Worm (Caenorhabditis elegans) whole organism, young adult: Measurements from ENCODE around the gene ttr-35.

Experiments
- C17E4.6 ChIP-seq: fragments of 200-800 bp; sonication (Bioruptor generic); IDR thresholded peaks from 2 replicates; pipeline ENCODE4 v1.3.6; 2022; ENCODE audit warnings: missing genetic modification reagents, missing genetic modification characterization, missing compliant biosample characterization
- F37B4.10 ChIP-seq: fragments of 200-800 bp; sonication (Bioruptor generic); IDR thresholded peaks from 2 replicates; pipeline ENCODE4 v1.3.6; 2022; ENCODE audit warnings: missing genetic modification characterization, missing compliant biosample characterization
- F52B5.7 ChIP-seq: sonication (generic microtip); optimal IDR thresholded peaks from 2 replicates; lab custom pipeline; 2016; ENCODE audit warnings: mild to moderate bottlenecking, missing genetic modification characterization, missing compliant biosample characterization
- attf-5 ChIP-seq: fragments of 200-800 bp; sonication (Bioruptor generic); optimal IDR thresholded peaks from 2 replicates; lab custom pipeline; 2018; ENCODE audit warnings: mild to moderate bottlenecking, missing genetic modification characterization, missing compliant biosample characterization
- cebp-1 ChIP-seq, 2 experiments: fragments of 200-800 bp in 1 of 2; sonication (Bioruptor generic) in 1 of 2; sonication (generic microtip) in 1 of 2; IDR thresholded peaks in 1 of 2; optimal IDR thresholded peaks in 1 of 2; 2 replicates each; pipeline versions ENCODE4 v1.3.6 to Lab custom; 2017 to 2022; ENCODE audit warnings: missing compliant biosample characterization in 2 of 2, missing genetic modification characterization in 2 of 2, mild to moderate bottlenecking in 1 of 2, missing genetic modification reagents in 1 of 2, moderate library complexity in 1 of 2
- ceh-100 ChIP-seq: fragments of 200-800 bp; sonication (Bioruptor generic); IDR thresholded peaks from 2 replicates; pipeline ENCODE4 v1.3.6; 2022; ENCODE audit warnings: missing genetic modification reagents, missing genetic modification characterization, missing compliant biosample characterization
- ceh-27 ChIP-seq: fragments of 200-800 bp; sonication (Bioruptor generic); optimal IDR thresholded peaks from 2 replicates; lab custom pipeline; 2018; ENCODE audit warnings: mild to moderate bottlenecking, missing genetic modification characterization, moderate library complexity, missing compliant biosample characterization
- dpff-1 ChIP-seq: sonication (generic microtip); optimal IDR thresholded peaks from 2 replicates; lab custom pipeline; 2017; ENCODE audit warnings: mild to moderate bottlenecking, missing genetic modification characterization, missing compliant biosample characterization
- lin-35 ChIP-seq, 3 experiments: fragments of 150-350 bp in 2 of 3; sonication (generic microtip) in 1 of 3; optimal IDR thresholded peaks; 2 replicates each; lab custom pipeline; 2014 to 2018; ENCODE audit warnings: missing biosample characterization in 3 of 3, missing genetic modification characterization in 3 of 3, missing genetic modification reagents in 3 of 3
- rec-8 ChIP-seq, 2 experiments: sonication (generic microtip); optimal IDR thresholded peaks; 2 replicates each; lab custom pipeline; 2016; ENCODE audit warnings: mild to moderate bottlenecking in 2 of 2, missing genetic modification characterization in 2 of 2, missing genetic modification reagents in 2 of 2, missing genotype in 2 of 2, missing biosample characterization in 1 of 2, missing compliant biosample characterization in 1 of 2, moderate library complexity in 1 of 2
- snpc-4 ChIP-seq, 5 experiments: fragments of 150-350 bp in 1 of 5; sonication (generic microtip) in 4 of 5; optimal IDR thresholded peaks; 2 replicates each; lab custom pipeline; 2014 to 2018; ENCODE audit warnings: missing genetic modification characterization in 5 of 5, missing biosample characterization in 3 of 5, antibody characterized with exemption in 2 of 5, mild to moderate bottlenecking in 2 of 5, missing compliant biosample characterization in 2 of 5, missing genotype in 2 of 5, moderate library complexity in 2 of 5, missing genetic modification reagents in 1 of 5
- ztf-28 ChIP-seq: fragments of 200-800 bp; sonication (Bioruptor generic); IDR thresholded peaks from 2 replicates; pipeline ENCODE4 v1.3.6; 2022; ENCODE audit warnings: missing genetic modification reagents, missing genetic modification characterization, missing compliant biosample characterization

DNA sequence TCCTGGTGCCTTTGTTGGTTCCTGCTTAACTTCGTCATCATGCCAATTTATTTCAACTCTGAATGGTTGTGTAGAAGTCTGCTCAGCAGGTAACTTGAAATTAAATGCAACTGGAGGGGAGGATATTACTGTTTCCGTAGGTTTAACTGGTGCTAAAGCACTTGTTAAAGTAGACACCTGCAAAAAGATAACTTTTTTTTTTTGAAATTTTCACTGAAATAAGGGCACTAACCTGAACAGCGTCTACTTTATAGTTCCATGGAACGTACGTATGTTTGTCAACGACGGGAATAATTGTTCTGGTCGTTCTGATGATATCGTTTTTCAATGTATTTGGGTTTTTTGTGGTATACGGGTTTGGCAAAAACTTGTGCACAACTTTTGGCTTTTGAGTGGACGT lies 48.4 kb downstream of the ttr-35 start:
- TF ChIP-seq lin-35 (GFP tag; optimal IDR thresholded peaks at IDR 0.05; lab: Kevin White, UChicago) = no peak
- no peak for TF ChIP-seq ztf-28 (GFP tag; lab: Robert Waterston, UW)
- no peak for TF ChIP-seq F52B5.7 (tag; lab: Kevin White, UChicago)
- no peak for TF ChIP-seq ceh-27 (GFP tag; lab: Kevin White, UChicago)
- no peak for TF ChIP-seq snpc-4 (GFP tag; optimal IDR thresholded peaks at IDR 0.05; lab: Kevin White, UChicago)
- TF ChIP-seq snpc-4 (tag; optimal IDR thresholded peaks at IDR 0.05; lab: Kevin White, UChicago) = no peak
- TF ChIP-seq C17E4.6 (GFP tag; lab: Robert Waterston, UW) = no peak
- TF ChIP-seq dpff-1 (tag; lab: Kevin White, UChicago) = no peak
- no peak for TF ChIP-seq attf-5 (GFP tag; lab: Kevin White, UChicago)
- no peak for TF ChIP-seq F37B4.10 (GFP tag; lab: Robert Waterston, UW)
- no peak for TF ChIP-seq cebp-1 (GFP tag; IDR thresholded peaks at IDR 0.05; lab: Robert Waterston, UW)
- TF ChIP-seq cebp-1 (tag; optimal IDR thresholded peaks at IDR 0.05; lab: Kevin White, UChicago) = no peak
- TF ChIP-seq ceh-100 (GFP tag; lab: Robert Waterston, UW) = no peak
- no peak for TF ChIP-seq rec-8 (tag; optimal IDR thresholded peaks at IDR 0.05; lab: Kevin White, UChicago)
